Fruit fly (Drosophila melanogaster) Kc167 (cell line): ENCODE results near the gene Ppm1.

Experiments
- Myc ChIP-seq: fragments of >200 bp; optimal IDR thresholded peaks from 2 replicates; lab custom pipeline; 2017; ENCODE audit warnings: missing external identifiers
- psq ChIP-seq: fragments of >200 bp; optimal IDR thresholded peaks from 2 replicates; lab custom pipeline; 2017; ENCODE audit warnings: missing external identifiers

dm6 chr3L:565964-566627 lies 15.0 kb upstream of the Ppm1 start:
- no peak for TF ChIP-seq psq
- TF ChIP-seq Myc (lab: Kevin White, UChicago), result no peak
